Worm (Caenorhabditis elegans): ENCODE results near the gene C07E3.4.

The C07E3.4 gene

DNA sequence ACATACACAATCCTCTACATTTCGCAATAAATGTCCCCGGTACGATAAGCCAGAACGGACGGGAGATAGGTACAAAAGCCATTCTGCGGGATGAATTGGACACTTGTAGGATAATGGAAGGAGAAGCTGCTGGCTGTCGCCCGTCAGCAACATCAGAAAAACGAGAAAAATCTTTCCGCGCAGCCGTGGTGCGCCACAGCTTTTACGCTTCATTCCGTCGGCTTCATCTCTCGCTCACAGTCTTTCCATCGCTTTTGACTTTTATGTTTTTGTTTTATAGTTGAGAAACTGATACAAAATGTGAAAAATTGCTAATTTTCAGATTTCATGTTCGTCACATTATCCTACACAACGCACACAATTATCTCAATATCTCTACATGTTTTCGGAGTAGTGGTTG, 14.5 kb upstream of the C07E3.4 start, which contains the start of gene C07E3.10:
C07E3.10 (plus strand) TSS at position 301 of the 400 bp plus-strand sequence.
- no peak for TF ChIP-seq skn-1 (tag; optimal IDR thresholded peaks at IDR 0.05)

DNA sequence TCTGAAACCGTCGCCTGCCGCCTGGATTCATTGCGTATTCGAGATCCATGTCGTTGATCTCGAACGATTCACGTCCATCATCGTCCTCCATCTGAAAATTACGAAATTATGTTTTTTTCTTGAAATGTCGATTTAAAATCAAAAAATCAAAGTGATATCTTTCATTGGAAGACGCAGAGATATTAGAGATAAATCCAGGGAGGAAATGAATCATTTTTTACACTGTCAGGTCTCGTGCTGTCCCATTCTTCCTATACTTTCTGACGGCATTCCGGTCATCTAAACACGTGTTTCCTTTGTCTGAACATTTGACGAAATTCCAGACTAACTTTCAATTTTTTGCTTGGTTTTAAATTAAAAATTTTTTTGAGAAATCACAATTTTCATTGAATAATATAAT, 10.7 kb upstream of the C07E3.4 start, which contains the start of gene stip-1:
stip-1 (minus strand) TSS at position 98 of the 400 bp plus-strand sequence.
- TF ChIP-seq lsy-2 (tag; optimal IDR thresholded peaks at IDR 0.05), result peak in 1 of 2 experiments; percentile 2
- no peak for TF ChIP-seq vab-15 (tag; optimal IDR thresholded peaks at IDR 0.05)
- TF ChIP-seq efl-1 (optimal IDR thresholded peaks at IDR 0.05), result no peak
- peak in 1 of 2 experiments; percentile 91 for TF ChIP-seq efl-1 (GFP tag; optimal IDR thresholded peaks at IDR 0.05 in 1 of 2)
- no peak for TF ChIP-seq efl-3 (GFP tag; optimal IDR thresholded peaks at IDR 0.05)
- TF ChIP-seq nhr-71 (tag; optimal IDR thresholded peaks at IDR 0.05), result peak; percentile 39
- peak; percentile 27 for TF ChIP-seq rnt-1 (tag; optimal IDR thresholded peaks at IDR 0.05)
- no peak for TF ChIP-seq ztf-11 (tag; optimal IDR thresholded peaks at IDR 0.05)

DNA sequence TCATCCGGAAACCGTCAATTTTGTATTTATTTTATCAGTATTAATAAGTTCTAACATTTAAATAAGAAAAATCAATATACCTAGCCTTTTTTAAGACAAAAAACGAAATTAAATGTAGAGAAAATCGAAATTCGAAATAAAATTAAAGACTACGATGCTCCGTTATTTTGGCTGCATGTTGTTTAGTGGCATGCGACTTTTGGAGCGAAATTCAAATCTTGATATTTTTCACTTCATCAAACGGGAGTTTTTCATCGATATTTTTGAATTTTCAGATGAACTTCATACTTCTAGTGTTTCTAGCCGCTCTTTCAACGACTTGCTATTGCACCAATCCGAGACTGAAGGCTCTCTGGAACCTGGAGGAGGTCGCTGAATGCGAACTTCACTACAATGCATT, 10.1 kb upstream of the C07E3.4 start, which contains the start of gene C07E3.9:
C07E3.9 (plus strand) TSS at position 270 of the 400 bp plus-strand sequence.
- TF ChIP-seq blmp-1 (tag; optimal IDR thresholded peaks at IDR 0.05) (peak; percentile 18), zip-4 (GFP tag; optimal IDR thresholded peaks at IDR 0.05) (no peak), nhr-20 (tag; optimal IDR thresholded peaks at IDR 0.05) (peak; percentile 20), pax-3 (tag; optimal IDR thresholded peaks at IDR 0.05) (no peak), nhr-85 (tag) (no peak), C16A3.4 (tag; optimal IDR thresholded peaks at IDR 0.05) (peak; percentile 41), ceh-82 (tag; optimal IDR thresholded peaks at IDR 0.05) (peak in 2 of 3 experiments; percentile 23 to 24), hlh-17 (GFP tag; optimal IDR thresholded peaks at IDR 0.05; ENCODE audit: borderline replicate concordance) (no peak), nhr-84 (tag; optimal IDR thresholded peaks at IDR 0.05) (no peak), nhr-28 (tag; optimal IDR thresholded peaks at IDR 0.05) (no peak), zag-1 (tag; optimal IDR thresholded peaks at IDR 0.05) (no peak), snu-23 (GFP tag; optimal IDR thresholded peaks at IDR 0.05) (peak; percentile 50), lin-13 (GFP tag; optimal IDR thresholded peaks at IDR 0.05) (no peak), pag-3 (tag; optimal IDR thresholded peaks at IDR 0.05; ENCODE audit: borderline replicate concordance, insufficient read depth) (no peak), unc-86 (tag; optimal IDR thresholded peaks at IDR 0.05) (no peak), dpl-1 (GFP tag; optimal IDR thresholded peaks at IDR 0.05) (peak; percentile 90 to 96 (median 93)), nhr-76 (tag; optimal IDR thresholded peaks at IDR 0.05) (no peak), nhr-12 (tag; optimal IDR thresholded peaks at IDR 0.05) (no peak), unc-30 (tag; optimal IDR thresholded peaks at IDR 0.05) (no peak), sup-37 (GFP tag; optimal IDR thresholded peaks at IDR 0.05) (no peak), snpc-4 (tag; optimal IDR thresholded peaks at IDR 0.05) (no peak), unc-130 (tag; optimal IDR thresholded peaks at IDR 0.05) (peak; percentile 27), isw-1 (GFP tag; IDR thresholded peaks at IDR 0.05) (0 out of 2 replicates have a peak, but pooled peaks have one; percentile 8), unc-98 (GFP tag; IDR thresholded peaks at IDR 0.05) (no peak), nhr-90 (tag; optimal IDR thresholded peaks at IDR 0.05; ENCODE audit: poor library complexity) (no peak), lin-14 (GFP tag; optimal IDR thresholded peaks at IDR 0.05) (no peak), ceh-88 (GFP tag; IDR thresholded peaks at IDR 0.05) (no peak), aha-1 (tag; optimal IDR thresholded peaks at IDR 0.05) (no peak), egl-13 (tag; optimal IDR thresholded peaks at IDR 0.05) (no peak), dsc-1 (tag; optimal IDR thresholded peaks at IDR 0.05) (no peak), F16B12.6 (tag; optimal IDR thresholded peaks at IDR 0.05) (peak; percentile 33), egl-27 (tag; optimal IDR thresholded peaks at IDR 0.05) (no peak), elt-2 (tag; optimal IDR thresholded peaks at IDR 0.05) (no peak), vab-15 (tag; optimal IDR thresholded peaks at IDR 0.05) (no peak), C34B4.2 (tag; optimal IDR thresholded peaks at IDR 0.05) (no peak), ceh-8 (GFP tag; optimal IDR thresholded peaks at IDR 0.05) (no peak), xbp-1 (tag; optimal IDR thresholded peaks at IDR 0.05) (peak; percentile 28), swsn-7 (tag; optimal IDR thresholded peaks at IDR 0.05) (no peak), fos-1 (tag; optimal IDR thresholded peaks at IDR 0.05) (peak; percentile 28), Y116A8C.19 (tag; optimal IDR thresholded peaks at IDR 0.05; ENCODE audit: borderline replicate concordance) (no peak), fkh-10 (GFP tag; optimal IDR thresholded peaks at IDR 0.05) (no peak), ama-1 (optimal IDR thresholded peaks at IDR 0.05) (no peak)

Data from whole organism, L1 larva.